Worm (Caenorhabditis elegans) whole organism, dauer: ENCODE data around the gene F38A5.2.

ENCODE experiments used
- unc-62 ChIP-seq: sonication (generic microtip); optimal IDR thresholded peaks from 2 replicates; lab custom pipeline; 2017; ENCODE audit warnings: missing biosample characterization, missing genetic modification reagents, missing genetic modification characterization

F38A5.2 gene

ce11 chrIV:6572238-6572637 is 13.0 kb downstream of the F38A5.2 start, which contains the start of gene bicd-1:
Gene bicd-1 (minus strand): TSS chrIV:6572338.
- no peak for TF ChIP-seq unc-62 (GFP tag; lab: Kevin White, UChicago)

DNA sequence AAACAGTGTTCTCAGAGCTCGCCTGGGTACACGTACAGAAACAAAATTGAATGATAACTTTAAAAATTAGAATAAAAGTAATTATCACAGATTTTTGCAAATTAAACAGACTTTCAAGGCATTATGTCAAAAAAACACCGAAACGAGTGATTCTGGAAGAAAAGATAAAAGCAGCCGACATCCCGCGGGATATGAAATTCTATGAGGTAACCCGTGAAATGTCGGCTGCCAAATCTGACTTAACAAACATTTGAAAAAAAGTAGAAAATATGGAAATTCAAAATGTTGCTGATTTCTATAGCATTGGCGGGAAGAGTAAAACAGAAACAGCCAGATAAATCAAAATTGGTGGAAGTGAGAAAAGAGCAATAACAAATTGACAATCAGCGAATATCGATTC is 19.6 kb downstream of the F38A5.2 start:
- no peak for TF ChIP-seq unc-62 (GFP tag; lab: Kevin White, UChicago)

DNA sequence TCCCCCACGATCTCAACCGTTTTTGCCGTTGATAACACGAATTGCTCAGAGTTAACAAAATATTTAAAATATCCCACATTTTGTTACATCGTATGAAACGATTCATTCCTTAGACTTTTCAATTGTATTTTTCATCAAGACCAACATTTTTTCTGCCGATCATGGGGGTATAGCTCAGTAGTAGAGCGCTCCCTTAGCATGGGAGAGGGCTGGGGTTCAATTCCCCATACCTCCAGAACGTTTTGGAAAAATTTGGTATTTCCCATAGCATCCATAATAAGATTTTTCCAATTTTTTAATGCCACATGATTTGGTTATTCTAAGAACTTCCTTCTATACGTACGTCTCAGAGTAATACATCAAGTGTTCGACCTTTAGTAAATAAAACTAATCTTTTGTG is 23.2 kb downstream of the F38A5.2 start:
- no peak for TF ChIP-seq unc-62 (GFP tag; lab: Kevin White, UChicago)

- TF ChIP-seq unc-62 (GFP tag; lab: Kevin White, UChicago) = no peak
Observed at ce11 chrIV:6560434-6560833, 24.8 kb downstream of the F38A5.2 start, which contains the start of gene best-9. Gene best-9 (plus strand): TSS chrIV:6560734.

- no peak for TF ChIP-seq unc-62 (GFP tag; lab: Kevin White, UChicago)
Observed at ce11 chrIV:6556624-6557368, 28.4 kb downstream of the F38A5.2 start, which contains the start of gene try-3. Gene try-3 (plus strand): TSS chrIV:6557155.

DNA sequence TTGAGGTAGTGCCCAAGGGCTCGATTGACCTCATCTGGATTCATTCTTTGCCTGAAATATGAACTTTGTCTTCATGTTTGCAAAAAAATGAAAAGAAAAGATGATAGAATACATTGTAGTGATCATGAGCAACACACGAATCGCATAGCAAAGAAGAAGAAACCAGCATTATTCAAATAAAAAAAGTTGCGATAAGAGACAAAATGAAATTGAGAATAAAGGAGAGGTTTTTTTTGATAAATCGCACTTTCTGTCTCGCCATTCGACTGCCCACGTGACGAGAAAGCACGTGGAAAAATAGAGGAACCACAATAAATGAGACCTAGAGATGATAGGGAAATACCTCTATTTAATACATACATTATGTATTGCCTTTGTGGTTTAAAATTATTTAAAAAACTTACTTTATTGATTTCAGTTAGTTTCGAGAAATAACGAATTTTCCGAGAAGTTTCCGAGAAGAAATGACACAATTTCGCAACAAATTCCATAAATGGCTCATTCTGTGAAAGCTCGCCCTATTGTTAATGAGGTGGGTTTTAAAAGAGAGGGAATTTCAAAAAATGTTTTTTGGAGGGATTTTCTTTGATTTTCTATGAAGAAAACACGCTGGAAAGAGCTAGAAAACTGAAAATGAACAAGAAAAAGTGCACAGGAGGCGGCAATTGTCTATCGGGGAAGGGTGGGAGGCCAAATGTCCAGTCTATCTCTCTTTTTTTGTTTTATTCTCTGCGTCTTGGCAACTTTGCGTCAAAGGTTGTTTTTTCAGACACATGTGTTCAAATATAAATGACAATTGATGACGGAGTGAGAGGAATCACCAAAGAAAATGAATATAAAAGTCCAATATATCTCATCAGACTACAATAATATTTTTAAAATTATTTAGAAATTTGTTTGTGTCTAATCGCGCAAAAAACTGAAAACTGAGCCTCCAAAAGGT is 29.5 kb downstream of the F38A5.2 start, which contains the start of gene paqr-1:
TSS of gene paqr-1 (minus strand) at position 51 of the 943 bp plus-strand sequence.
- no peak for TF ChIP-seq unc-62 (GFP tag; lab: Kevin White, UChicago)

DNA sequence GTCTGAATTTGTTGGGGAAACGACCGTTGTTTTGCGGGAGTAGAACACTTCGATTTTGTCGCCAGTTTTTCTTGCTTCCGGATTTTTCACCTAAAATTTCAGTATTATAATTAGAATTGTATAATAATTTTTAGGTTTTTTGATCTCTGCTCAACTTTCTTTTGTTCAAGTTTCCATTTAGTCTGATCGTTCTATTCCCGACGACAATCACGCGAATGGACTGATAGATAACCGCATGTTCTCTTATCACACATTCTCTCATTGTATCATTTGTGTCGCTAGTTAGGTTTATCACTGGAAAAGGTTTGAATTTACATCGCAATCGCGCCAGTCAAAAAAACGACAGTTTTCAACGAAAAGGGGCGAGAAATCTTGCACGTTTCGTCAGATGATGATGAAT is 30.3 kb downstream of the F38A5.2 start:
- TF ChIP-seq unc-62 (GFP tag; lab: Kevin White, UChicago) = no peak

ce11 chrIV:6552036-6552435 is 33.2 kb downstream of the F38A5.2 start:
- TF ChIP-seq unc-62 (GFP tag; lab: Kevin White, UChicago) = no peak

ce11 chrIV:6548609-6549008 is 36.6 kb downstream of the F38A5.2 start, which contains the start of gene fan-1:
Gene fan-1 (plus strand): TSS chrIV:6548686.
- no peak for TF ChIP-seq unc-62 (GFP tag; lab: Kevin White, UChicago)

DNA sequence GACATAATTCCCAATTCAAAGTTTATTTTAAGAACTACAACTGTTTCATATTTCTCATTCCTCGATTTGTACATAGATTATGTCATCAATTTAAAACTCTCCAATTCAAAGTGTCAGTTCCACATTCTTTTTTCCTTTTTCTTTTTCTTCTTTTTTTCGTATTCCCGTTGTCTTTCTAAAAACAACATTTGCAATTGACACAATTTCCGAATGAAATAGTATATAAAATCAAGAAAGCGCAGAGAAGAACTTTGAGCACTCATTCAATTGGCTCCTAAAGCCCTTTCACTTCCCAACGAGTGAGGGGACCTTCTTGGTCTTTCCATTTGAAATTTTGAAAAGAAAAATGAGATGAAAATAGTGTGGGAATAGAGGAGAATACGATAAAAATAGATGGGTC is 37.8 kb downstream of the F38A5.2 start:
- TF ChIP-seq unc-62 (GFP tag; lab: Kevin White, UChicago) = no peak

- TF ChIP-seq unc-62 (GFP tag; lab: Kevin White, UChicago) = no peak
Observed at ce11 chrIV:6542962-6543361, 42.2 kb downstream of the F38A5.2 start.

DNA sequence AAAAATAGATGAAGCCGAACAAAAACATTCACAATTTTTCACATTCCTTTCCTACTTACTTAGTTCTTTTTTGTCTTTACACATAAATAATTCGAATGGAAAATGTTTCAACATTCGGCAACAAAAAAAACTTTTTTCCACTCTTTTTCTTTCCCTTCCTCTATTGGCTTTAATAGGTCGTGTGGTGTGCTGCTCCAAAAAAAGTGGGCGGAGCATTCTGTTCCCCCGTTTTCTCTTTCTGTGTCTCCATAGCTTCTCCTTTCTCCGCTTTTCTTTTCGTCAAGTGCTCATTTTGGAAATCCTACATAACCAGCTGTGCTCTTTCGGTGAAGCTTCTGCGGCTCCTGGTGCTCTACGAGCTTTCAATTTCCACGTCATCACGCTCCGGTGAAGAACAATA is 43.8 kb downstream of the F38A5.2 start, which contains the start of gene C01G5.25:
TSS of gene C01G5.25 (plus strand) at position 250 of the 400 bp plus-strand sequence.
- TF ChIP-seq unc-62 (GFP tag; lab: Kevin White, UChicago) = no peak

DNA sequence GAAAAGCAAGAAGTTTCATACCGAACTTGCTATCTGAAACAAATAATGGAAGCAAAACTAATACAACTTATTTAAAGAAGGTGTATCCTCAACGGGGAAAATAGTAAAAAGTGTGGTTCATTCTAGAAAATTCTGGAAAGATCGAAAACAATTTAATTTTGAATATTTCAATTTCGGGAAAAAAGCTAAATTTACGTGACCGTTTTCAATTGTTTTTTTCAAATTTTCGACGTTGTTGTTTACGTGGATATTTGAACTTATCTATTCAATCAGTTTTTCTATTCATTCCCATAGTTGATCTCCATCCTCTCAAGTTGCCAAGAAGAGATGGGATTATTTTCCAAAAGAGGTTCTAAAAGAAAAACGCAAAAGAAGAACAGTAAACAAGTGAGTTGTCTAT is 49.3 kb downstream of the F38A5.2 start, which contains the start of gene C01G5.3:
TSS of gene C01G5.3 (plus strand) at position 301 of the 400 bp plus-strand sequence.
- no peak for TF ChIP-seq unc-62 (GFP tag; lab: Kevin White, UChicago)
